Fruit fly (Drosophila melanogaster): ENCODE measurements around the gene cmpy.

The cmpy gene

dm6 chr3L:20752964-20753363, 34.0 kb upstream of the cmpy start (continued):
- TF ChIP-seq esg (GFP tag; conservative IDR thresholded peaks at IDR 0.05) (no peak), abd-A (tag; optimal IDR thresholded peaks at IDR 0.05) (peak; percentile 80), klu (GFP tag; IDR thresholded peaks at IDR 0.05) (no peak), CG11696 (GFP tag; IDR thresholded peaks at IDR 0.05) (no peak), Med (GFP tag) (peak; percentile 49), CG8924 (tag; optimal IDR thresholded peaks at IDR 0.05) (no peak)

dm6 chr3L:20750391-20750790, 31.4 kb upstream of the cmpy start:
- TF ChIP-seq CG13894 (tag; optimal IDR thresholded peaks at IDR 0.05) (peak; percentile 88), Elba2 (GFP tag; optimal IDR thresholded peaks at IDR 0.05) (no peak), Med (GFP tag) (peak; percentile 47), Hey (tag; optimal IDR thresholded peaks at IDR 0.05) (peak; percentile 4), inv (GFP tag; IDR thresholded peaks at IDR 0.05; ENCODE audit: partially characterized antibody) (no peak), Nf-YA (GFP tag; IDR thresholded peaks at IDR 0.05) (no peak), abd-A (tag; optimal IDR thresholded peaks at IDR 0.05) (peak; percentile 54), dimm (GFP tag; IDR thresholded peaks at IDR 0.05) (0 out of 2 replicates have a peak, but pooled peaks have one; percentile 17), BtbVII (GFP tag; optimal IDR thresholded peaks at IDR 0.05) (no peak)

- TF ChIP-seq CG7372 (GFP tag; IDR thresholded peaks at IDR 0.05) (0 out of 2 replicates have a peak, but pooled peaks have one; percentile 30), GATAe (GFP tag; conservative IDR thresholded peaks at IDR 0.05) (no peak), CG9437 (GFP tag; optimal IDR thresholded peaks at IDR 0.05) (peak; percentile 46)
These were observed 29.6 kb upstream of the cmpy start for dm6 chr3L:20748577-20748976.

dm6 chr3L:20747299-20747925, 28.4 kb upstream of the cmpy start:
- TF ChIP-seq scrt (GFP tag; optimal IDR thresholded peaks at IDR 0.05) (peak; percentile 64), gem (tag; optimal IDR thresholded peaks at IDR 0.05) (peak; percentile 50), Bgb (GFP tag; IDR thresholded peaks at IDR 0.05; ENCODE audit: partially characterized antibody) (no peak), oc (tag; optimal IDR thresholded peaks at IDR 0.05) (peak; percentile 7), CG5953 (GFP tag; IDR thresholded peaks at IDR 0.05) (no peak), bbx (GFP tag; IDR thresholded peaks at IDR 0.05; ENCODE audit: partially characterized antibody) (no peak), lab (GFP tag; optimal IDR thresholded peaks at IDR 0.05) (peak; percentile 54), tup (GFP tag; optimal IDR thresholded peaks at IDR 0.05) (no peak), row (GFP tag; IDR thresholded peaks at IDR 0.05) (peak; percentile 58; the same call in 1 of the 3 replicates), CG11504 (tag; optimal IDR thresholded peaks at IDR 0.05) (peak; percentile 58), CG4820 (GFP tag; optimal IDR thresholded peaks at IDR 0.05) (no peak), Rfx (GFP tag; IDR thresholded peaks at IDR 0.05) (peak; percentile 24; the same call in 1 of the 2 replicates), CG3281 (GFP tag; optimal IDR thresholded peaks at IDR 0.05) (peak; percentile 42), CG2120 (GFP tag; optimal IDR thresholded peaks at IDR 0.05) (peak; percentile 61), Hsf (GFP tag; optimal IDR thresholded peaks at IDR 0.05) (peak; percentile 33), Oaz (GFP tag; IDR thresholded peaks at IDR 0.05) (no peak), CG10209 (GFP tag; optimal IDR thresholded peaks at IDR 0.05) (peak; percentile 2), Ets65A (GFP tag) (peak; percentile 89), CG4854 (GFP tag; optimal IDR thresholded peaks at IDR 0.05) (no peak), CG3065 (GFP tag; optimal IDR thresholded peaks at IDR 0.05) (no peak), CG2712 (tag; optimal IDR thresholded peaks at IDR 0.05) (peak; percentile 12), CG13296 (GFP tag; optimal IDR thresholded peaks at IDR 0.05) (peak; percentile 22), nmo (GFP tag; optimal IDR thresholded peaks at IDR 0.05) (peak; percentile 7), danr (GFP tag; IDR thresholded peaks at IDR 0.05) (no peak), nerfin-1 (tag; optimal IDR thresholded peaks at IDR 0.05) (no peak), unpg (GFP tag; optimal IDR thresholded peaks at IDR 0.05) (peak; percentile 5), dmrt99B (tag; optimal IDR thresholded peaks at IDR 0.05) (peak; percentile 57), CG1792 (GFP tag; optimal IDR thresholded peaks at IDR 0.05) (no peak), trh (GFP tag; optimal IDR thresholded peaks at IDR 0.05) (no peak)

Measured in whole organism, embryonic.